Worm (Caenorhabditis elegans) whole organism, L2 larva: Measurements from ENCODE around the gene sftb-1.

Experiments used
- C34F6.9 ChIP-seq: fragments of 150-350 bp; optimal IDR thresholded peaks from 2 replicates; lab custom pipeline; 2014; ENCODE audit warnings: missing biosample characterization, missing genetic modification characterization
- F13H6.1 ChIP-seq: sonication (generic microtip); optimal IDR thresholded peaks from 2 replicates; lab custom pipeline; 2016; ENCODE audit warnings: missing genetic modification characterization, missing compliant biosample characterization
- R02D3.7 ChIP-seq: fragments of 150-350 bp; optimal IDR thresholded peaks from 2 replicates; lab custom pipeline; 2014; ENCODE audit warnings: missing biosample characterization, missing genetic modification characterization
- alr-1 ChIP-seq: fragments of 150-350 bp; optimal IDR thresholded peaks from 2 replicates; lab custom pipeline; 2014; ENCODE audit warnings: missing biosample characterization, missing genetic modification characterization
- ama-1 ChIP-seq: fragments of 150-350 bp; optimal IDR thresholded peaks from 2 replicates; lab custom pipeline; 2018; ENCODE audit warnings: inconsistent platforms
- ceh-16 ChIP-seq: fragments of 150-350 bp; optimal IDR thresholded peaks from 2 replicates; lab custom pipeline; 2014; ENCODE audit warnings: missing biosample characterization, missing genetic modification characterization
- crh-2 ChIP-seq: sonication (generic microtip); optimal IDR thresholded peaks from 2 replicates; lab custom pipeline; 2017; ENCODE audit warnings: missing biosample characterization, missing genetic modification characterization
- dmd-4 ChIP-seq: sonication (generic microtip); optimal IDR thresholded peaks from 2 replicates; lab custom pipeline; 2017; ENCODE audit warnings: missing biosample characterization, missing genetic modification characterization
- egl-27 ChIP-seq: sonication (generic microtip); optimal IDR thresholded peaks from 3 replicates; lab custom pipeline; 2017; ENCODE audit warnings: missing biosample characterization, missing genetic modification reagents, missing genetic modification characterization
- elt-1 ChIP-seq: fragments of 150-350 bp; optimal IDR thresholded peaks from 2 replicates; lab custom pipeline; 2014; ENCODE audit warnings: missing biosample characterization, missing genetic modification characterization
- fos-1 ChIP-seq: fragments of 150-350 bp; optimal IDR thresholded peaks from 2 replicates; lab custom pipeline; 2014; ENCODE audit warnings: missing biosample characterization, missing genetic modification characterization
- gmeb-1 ChIP-seq: fragments of 150-350 bp; optimal IDR thresholded peaks from 2 replicates; lab custom pipeline; 2014; ENCODE audit warnings: missing biosample characterization, missing genetic modification characterization
- lin-13 ChIP-seq: fragments of 150-350 bp; optimal IDR thresholded peaks from 2 replicates; lab custom pipeline; 2014; ENCODE audit warnings: missing biosample characterization, missing genetic modification reagents, missing genetic modification characterization
- lin-39 ChIP-seq: fragments of 150-350 bp; optimal IDR thresholded peaks from 2 replicates; lab custom pipeline; 2014; ENCODE audit warnings: missing biosample characterization, missing genetic modification reagents, missing genetic modification characterization
- lsy-2 ChIP-seq, 2 experiments: fragments of 150-350 bp in 1 of 2; sonication (generic microtip) in 1 of 2; optimal IDR thresholded peaks; 2 replicates each; lab custom pipeline; 2014 to 2017; ENCODE audit warnings: missing biosample characterization in 2 of 2, missing genetic modification characterization in 2 of 2
- mab-5 ChIP-seq: fragments of 150-350 bp; optimal IDR thresholded peaks from 2 replicates; lab custom pipeline; 2014; ENCODE audit warnings: missing biosample characterization, missing genetic modification characterization
- mbf-1 ChIP-seq: sonication (generic microtip); optimal IDR thresholded peaks from 2 replicates; lab custom pipeline; 2017; ENCODE audit warnings: missing biosample characterization, missing genetic modification characterization
- mdl-1 ChIP-seq, 2 experiments: fragments of 150-350 bp in 1 of 2; sonication (generic microtip) in 1 of 2; optimal IDR thresholded peaks; 2 replicates each; lab custom pipeline; 2017; ENCODE audit warnings: missing biosample characterization in 2 of 2, missing genetic modification characterization in 2 of 2
- nhr-10 ChIP-seq: sonication (generic microtip); optimal IDR thresholded peaks from 2 replicates; lab custom pipeline; 2017; ENCODE audit warnings: missing biosample characterization, missing genetic modification characterization
- nhr-11 ChIP-seq: fragments of 150-350 bp; optimal IDR thresholded peaks from 2 replicates; lab custom pipeline; 2014; ENCODE audit warnings: missing biosample characterization, missing genetic modification characterization
- nhr-12 ChIP-seq: fragments of 150-350 bp; optimal IDR thresholded peaks from 2 replicates; lab custom pipeline; 2014; ENCODE audit warnings: missing biosample characterization, missing genetic modification characterization
- nhr-129 ChIP-seq: fragments of 150-350 bp; optimal IDR thresholded peaks from 2 replicates; lab custom pipeline; 2014; ENCODE audit warnings: missing biosample characterization, missing genetic modification characterization
- nhr-21 ChIP-seq: fragments of 150-350 bp; optimal IDR thresholded peaks from 2 replicates; lab custom pipeline; 2014; ENCODE audit warnings: missing biosample characterization, missing genetic modification characterization
- nhr-23 ChIP-seq: fragments of 150-350 bp; optimal IDR thresholded peaks from 2 replicates; lab custom pipeline; 2014; ENCODE audit warnings: missing biosample characterization, missing genetic modification reagents, missing genetic modification characterization
- nhr-237 ChIP-seq: fragments of 150-350 bp; optimal IDR thresholded peaks from 2 replicates; lab custom pipeline; 2014; ENCODE audit warnings: missing biosample characterization, missing genetic modification characterization
- nhr-25 ChIP-seq: fragments of 150-350 bp; sonication (generic microtip); optimal IDR thresholded peaks from 3 replicates; lab custom pipeline; 2014; ENCODE audit warnings: missing biosample characterization, missing genetic modification characterization
- nhr-6 ChIP-seq: fragments of 150-350 bp; optimal IDR thresholded peaks from 2 replicates; lab custom pipeline; 2014; ENCODE audit warnings: missing biosample characterization, missing genetic modification characterization
- nhr-77 ChIP-seq: fragments of 150-350 bp; optimal IDR thresholded peaks from 2 replicates; lab custom pipeline; 2014; ENCODE audit warnings: missing biosample characterization, missing genetic modification characterization
- peb-1 ChIP-seq: fragments of 150-350 bp; optimal IDR thresholded peaks from 2 replicates; lab custom pipeline; 2014; ENCODE audit warnings: missing biosample characterization, missing genetic modification characterization
- sem-4 ChIP-seq: fragments of 150-350 bp; optimal IDR thresholded peaks from 2 replicates; lab custom pipeline; 2014; ENCODE audit warnings: missing biosample characterization, missing genetic modification reagents, missing genetic modification characterization
- skn-1 ChIP-seq: sonication (generic microtip); optimal IDR thresholded peaks from 2 replicates; lab custom pipeline; 2017; ENCODE audit warnings: missing biosample characterization, missing genetic modification characterization
- sma-3 ChIP-seq: sonication (generic microtip); optimal IDR thresholded peaks from 2 replicates; lab custom pipeline; 2016; ENCODE audit warnings: missing genetic modification reagents, missing genetic modification characterization, missing compliant biosample characterization
- sma-9 ChIP-seq, 2 experiments: fragments of 150-350 bp in 1 of 2; sonication (generic microtip) in 1 of 2; optimal IDR thresholded peaks; 2 replicates each; lab custom pipeline; 2014 to 2016; ENCODE audit warnings: missing genetic modification characterization in 2 of 2, mild to moderate bottlenecking in 1 of 2, missing biosample characterization in 1 of 2, missing compliant biosample characterization in 1 of 2, missing genetic modification reagents in 1 of 2, moderate library complexity in 1 of 2
- snpc-4 ChIP-seq: fragments of 150-350 bp; optimal IDR thresholded peaks from 2 replicates; lab custom pipeline; 2014; ENCODE audit warnings: missing biosample characterization, missing genetic modification characterization
- unc-55 ChIP-seq: fragments of 150-350 bp; sonication (generic microtip); optimal IDR thresholded peaks from 3 replicates; lab custom pipeline; 2014; ENCODE audit warnings: missing biosample characterization, missing genetic modification reagents, missing genetic modification characterization
- unc-62 ChIP-seq: fragments of 150-350 bp; optimal IDR thresholded peaks from 2 replicates; lab custom pipeline; 2014; ENCODE audit warnings: missing biosample characterization, missing genetic modification reagents, missing genetic modification characterization
- ztf-1 ChIP-seq: fragments of 200-800 bp; sonication (Bioruptor generic); conservative IDR thresholded peaks from 2 replicates; pipeline ENCODE4 v1.3.6; 2022; ENCODE audit warnings: missing genetic modification characterization, missing compliant biosample characterization
- ztf-11 ChIP-seq: sonication (generic microtip); optimal IDR thresholded peaks from 2 replicates; lab custom pipeline; 2017; ENCODE audit warnings: missing biosample characterization, missing genetic modification characterization
- ztf-4 ChIP-seq: fragments of 150-350 bp; optimal IDR thresholded peaks from 2 replicates; lab custom pipeline; 2014; ENCODE audit warnings: missing biosample characterization, missing genetic modification characterization

Gene sftb-1

ce11 chrIII:4317065-4317752 lies 48.1 kb upstream of the sftb-1 start, which contains the start of gene tag-131:
Gene tag-131 (plus strand): TSS chrIII:4317702.
- TF ChIP-seq crh-2 (tag; lab: Kevin White, UChicago) (peak; percentile 30), fos-1 (tag; lab: Kevin White, UChicago) (peak; percentile 11), C34F6.9 (tag; lab: Kevin White, UChicago) (peak; percentile 67), sem-4 (tag; lab: Kevin White, UChicago) (no peak), F13H6.1 (tag; lab: Kevin White, UChicago) (peak; percentile 64), nhr-129 (tag; lab: Kevin White, UChicago) (peak; percentile 46), ceh-16 (no peak), nhr-6 (tag; lab: Kevin White, UChicago) (peak; percentile 34), alr-1 (tag; lab: Kevin White, UChicago) (no peak), sma-9 (GFP tag; optimal IDR thresholded peaks at IDR 0.05; lab: Kevin White, UChicago) (peak; percentile 20), sma-9 (tag; optimal IDR thresholded peaks at IDR 0.05; lab: Kevin White, UChicago) (no peak), lsy-2 (tag; optimal IDR thresholded peaks at IDR 0.05; lab: Kevin White, UChicago) (peak in 1 of 2 experiments; percentile 56), nhr-21 (tag; lab: Kevin White, UChicago) (peak; percentile 56)

- no peak for TF ChIP-seq mdl-1 (tag; optimal IDR thresholded peaks at IDR 0.05; lab: Kevin White, UChicago)
- no peak for TF ChIP-seq nhr-129 (tag; lab: Kevin White, UChicago)
- no peak for TF ChIP-seq F13H6.1 (tag; lab: Kevin White, UChicago)
- TF ChIP-seq nhr-77 (tag; lab: Kevin White, UChicago), result no peak
- no peak for TF ChIP-seq lin-39 (tag; lab: Kevin White, UChicago)
- TF ChIP-seq mbf-1 (tag; lab: Kevin White, UChicago), result no peak
- peak; percentile 31 for TF ChIP-seq fos-1 (tag; lab: Kevin White, UChicago)
Observed at ce11 chrIII:4314502-4314901, 45.4 kb upstream of the sftb-1 start.

ce11 chrIII:4313061-4313962 lies 44.2 kb upstream of the sftb-1 start, which contains the start of the genes evl-14 and dcn-1:
Gene evl-14 (minus strand): TSS chrIII:4313128.
Gene dcn-1 (plus strand): TSS chrIII:4313912.
- peak; percentile 85 for TF ChIP-seq nhr-129 (tag; lab: Kevin White, UChicago)
- TF ChIP-seq mbf-1 (tag; lab: Kevin White, UChicago), result no peak
- peak; percentile 30 for TF ChIP-seq mab-5 (tag; lab: Kevin White, UChicago)
- peak; percentile 73 for TF ChIP-seq nhr-21 (tag; lab: Kevin White, UChicago)
- TF ChIP-seq unc-62 (GFP tag; lab: Kevin White, UChicago), result no peak
- TF ChIP-seq mdl-1 (tag; optimal IDR thresholded peaks at IDR 0.05; lab: Kevin White, UChicago), result peak in 1 of 2 experiments; percentile 41
- peak; percentile 11 for TF ChIP-seq ztf-4 (tag; lab: Kevin White, UChicago)
- TF ChIP-seq sem-4 (tag; lab: Kevin White, UChicago), result peak; percentile 47
- TF ChIP-seq crh-2 (tag; lab: Kevin White, UChicago), result peak; percentile 95
- TF ChIP-seq nhr-237, result no peak
- TF ChIP-seq ztf-11 (tag; lab: Kevin White, UChicago), result no peak
- TF ChIP-seq R02D3.7 (tag; lab: Kevin White, UChicago), result no peak
- no peak for TF ChIP-seq nhr-23 (tag; lab: Kevin White, UChicago)
- TF ChIP-seq peb-1 (tag; lab: Kevin White, UChicago), result no peak
- peak; percentile 60 for TF ChIP-seq sma-3 (GFP tag; lab: Kevin White, UChicago)
- TF ChIP-seq dmd-4, result no peak
- TF ChIP-seq nhr-6 (tag; lab: Kevin White, UChicago), result peak; percentile 79
- TF ChIP-seq lin-13 (GFP tag; lab: Kevin White, UChicago), result peak; percentile 73
- TF ChIP-seq lsy-2 (tag; optimal IDR thresholded peaks at IDR 0.05; lab: Kevin White, UChicago), result peak; percentile 52 to 91
- peak; percentile 79 for TF ChIP-seq gmeb-1
- no peak for TF ChIP-seq elt-1 (tag; lab: Kevin White, UChicago)
- peak; percentile 76 for TF ChIP-seq nhr-25 (tag; lab: Kevin White, UChicago)
- TF ChIP-seq nhr-11 (tag; lab: Kevin White, UChicago), result no peak
- no peak for TF ChIP-seq nhr-10
- TF ChIP-seq snpc-4 (tag; lab: Kevin White, UChicago), result peak; percentile 35
- no peak for TF ChIP-seq ztf-1 (GFP tag; lab: Robert Waterston, UW)
- no peak for TF ChIP-seq nhr-12 (tag; lab: Kevin White, UChicago)
- peak; percentile 92 for TF ChIP-seq unc-55 (GFP tag; lab: Kevin White, UChicago)
- TF ChIP-seq skn-1 (tag; lab: Kevin White, UChicago), result peak; percentile 20
- peak; percentile 94 for TF ChIP-seq C34F6.9 (tag; lab: Kevin White, UChicago)
- TF ChIP-seq F13H6.1 (tag; lab: Kevin White, UChicago), result peak; percentile 61
- no peak for TF ChIP-seq egl-27
- TF ChIP-seq ama-1 (lab: Kevin White, UChicago), result peak; percentile 58
- TF ChIP-seq fos-1 (tag; lab: Kevin White, UChicago), result peak; percentile 73
